Fruit fly (Drosophila melanogaster) whole organism, embryonic: Measurements from ENCODE around the gene zye.

ENCODE experiments used
- CG17912 ChIP-seq: fragments of 200-800 bp; sonication (Bioruptor generic); optimal IDR thresholded peaks from 2 replicates; lab custom pipeline; 2018; ENCODE audit warnings: missing biosample characterization, mild to moderate bottlenecking, missing genetic modification characterization
- pb ChIP-seq: fragments of 200-800 bp; sonication (Bioruptor generic); optimal IDR thresholded peaks from 3 replicates; lab custom pipeline; 2016; ENCODE audit warnings: missing biosample characterization, missing genetic modification characterization

DNA sequence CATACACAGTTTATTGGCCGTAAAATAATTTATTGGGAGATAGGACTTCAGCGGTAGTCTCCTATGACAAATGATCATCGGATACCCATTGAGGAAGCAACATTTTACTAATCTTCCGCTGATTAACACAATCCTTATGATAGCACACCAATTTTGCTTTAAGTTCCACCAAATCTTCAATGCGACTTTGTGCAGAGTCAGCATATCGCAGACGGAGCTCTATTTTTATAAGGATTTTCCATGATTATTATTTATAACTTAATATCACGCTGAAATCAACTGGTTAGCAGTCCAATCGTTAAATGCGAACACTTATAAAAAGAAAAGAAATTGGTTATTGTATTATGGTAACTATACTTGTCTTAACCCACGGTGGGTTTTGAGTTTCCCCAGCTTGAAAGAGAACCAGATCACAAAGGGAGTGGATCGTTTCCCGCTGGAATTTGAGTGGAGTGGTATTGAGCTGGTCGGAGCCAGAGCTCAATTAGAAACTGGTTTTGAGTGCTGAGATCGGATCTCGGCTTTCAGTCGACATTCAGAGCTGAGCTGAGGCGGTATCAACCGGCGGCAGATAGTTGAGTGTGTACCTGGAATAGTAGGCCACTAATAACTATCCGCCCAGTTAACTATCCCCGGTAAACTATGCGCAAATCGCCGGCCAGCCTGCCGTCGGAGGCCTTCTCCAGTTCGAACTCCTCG is 46.6 kb upstream of the zye start, which contains the start of the genes Toll-9 and in:
- TF ChIP-seq CG17912 (no peak), pb (GFP tag; lab: Kevin White, UChicago) (no peak)
